Worm (Caenorhabditis elegans) whole organism, L2 larva: Measurements from ENCODE around the gene uig-1.
A peak's percentile ranks its signal among the peaks of the same experiment; 100 is the strongest.

Experiments
- C34F6.9 ChIP-seq: fragments of 150-350 bp; optimal IDR thresholded peaks from 2 replicates; lab custom pipeline; 2014; ENCODE audit warnings: missing biosample characterization, missing genetic modification characterization
- F13H6.1 ChIP-seq: sonication (generic microtip); optimal IDR thresholded peaks from 2 replicates; lab custom pipeline; 2016; ENCODE audit warnings: missing genetic modification characterization, missing compliant biosample characterization
- R02D3.7 ChIP-seq: fragments of 150-350 bp; optimal IDR thresholded peaks from 2 replicates; lab custom pipeline; 2014; ENCODE audit warnings: missing biosample characterization, missing genetic modification characterization
- Y55F3AM.14 ChIP-seq: fragments of 200-800 bp; sonication (Bioruptor generic); optimal IDR thresholded peaks from 2 replicates; lab custom pipeline; 2018; ENCODE audit warnings: mild to moderate bottlenecking, missing genetic modification characterization, missing compliant biosample characterization
- alr-1 ChIP-seq: fragments of 150-350 bp; optimal IDR thresholded peaks from 2 replicates; lab custom pipeline; 2014; ENCODE audit warnings: missing biosample characterization, missing genetic modification characterization
- ama-1 ChIP-seq: fragments of 150-350 bp; optimal IDR thresholded peaks from 2 replicates; lab custom pipeline; 2018; ENCODE audit warnings: inconsistent platforms
- blmp-1 ChIP-seq: sonication (generic microtip); optimal IDR thresholded peaks from 2 replicates; lab custom pipeline; 2017; ENCODE audit warnings: missing genetic modification characterization, mild to moderate bottlenecking, missing compliant biosample characterization, antibody characterized with exemption, moderate library complexity; ENCODE audit not compliant: insufficient read depth
- ceh-16 ChIP-seq: fragments of 150-350 bp; optimal IDR thresholded peaks from 2 replicates; lab custom pipeline; 2014; ENCODE audit warnings: missing biosample characterization, missing genetic modification characterization
- crh-2 ChIP-seq: sonication (generic microtip); optimal IDR thresholded peaks from 2 replicates; lab custom pipeline; 2017; ENCODE audit warnings: missing biosample characterization, missing genetic modification characterization
- dmd-4 ChIP-seq: sonication (generic microtip); optimal IDR thresholded peaks from 2 replicates; lab custom pipeline; 2017; ENCODE audit warnings: missing biosample characterization, missing genetic modification characterization
- egl-27 ChIP-seq: sonication (generic microtip); optimal IDR thresholded peaks from 3 replicates; lab custom pipeline; 2017; ENCODE audit warnings: missing biosample characterization, missing genetic modification reagents, missing genetic modification characterization
- elt-1 ChIP-seq: fragments of 150-350 bp; optimal IDR thresholded peaks from 2 replicates; lab custom pipeline; 2014; ENCODE audit warnings: missing biosample characterization, missing genetic modification characterization
- elt-3 ChIP-seq: sonication (generic microtip); optimal IDR thresholded peaks from 2 replicates; lab custom pipeline; 2017; ENCODE audit warnings: missing biosample characterization, missing genetic modification characterization
- fos-1 ChIP-seq: fragments of 150-350 bp; optimal IDR thresholded peaks from 2 replicates; lab custom pipeline; 2014; ENCODE audit warnings: missing biosample characterization, missing genetic modification characterization
- gmeb-1 ChIP-seq: fragments of 150-350 bp; optimal IDR thresholded peaks from 2 replicates; lab custom pipeline; 2014; ENCODE audit warnings: missing biosample characterization, missing genetic modification characterization
- lin-13 ChIP-seq: fragments of 150-350 bp; optimal IDR thresholded peaks from 2 replicates; lab custom pipeline; 2014; ENCODE audit warnings: missing biosample characterization, missing genetic modification reagents, missing genetic modification characterization
- lin-39 ChIP-seq: fragments of 150-350 bp; optimal IDR thresholded peaks from 2 replicates; lab custom pipeline; 2014; ENCODE audit warnings: missing biosample characterization, missing genetic modification reagents, missing genetic modification characterization
- lsy-2 ChIP-seq, 2 experiments: fragments of 150-350 bp in 1 of 2; sonication (generic microtip) in 1 of 2; optimal IDR thresholded peaks; 2 replicates each; lab custom pipeline; 2014 to 2017; ENCODE audit warnings: missing biosample characterization in 2 of 2, missing genetic modification characterization in 2 of 2
- mab-5 ChIP-seq: fragments of 150-350 bp; optimal IDR thresholded peaks from 2 replicates; lab custom pipeline; 2014; ENCODE audit warnings: missing biosample characterization, missing genetic modification characterization
- mbf-1 ChIP-seq: sonication (generic microtip); optimal IDR thresholded peaks from 2 replicates; lab custom pipeline; 2017; ENCODE audit warnings: missing biosample characterization, missing genetic modification characterization
- mdl-1 ChIP-seq, 2 experiments: fragments of 150-350 bp in 1 of 2; sonication (generic microtip) in 1 of 2; optimal IDR thresholded peaks; 2 replicates each; lab custom pipeline; 2017; ENCODE audit warnings: missing biosample characterization in 2 of 2, missing genetic modification characterization in 2 of 2
- nhr-10 ChIP-seq: sonication (generic microtip); optimal IDR thresholded peaks from 2 replicates; lab custom pipeline; 2017; ENCODE audit warnings: missing biosample characterization, missing genetic modification characterization
- nhr-11 ChIP-seq: fragments of 150-350 bp; optimal IDR thresholded peaks from 2 replicates; lab custom pipeline; 2014; ENCODE audit warnings: missing biosample characterization, missing genetic modification characterization
- nhr-129 ChIP-seq: fragments of 150-350 bp; optimal IDR thresholded peaks from 2 replicates; lab custom pipeline; 2014; ENCODE audit warnings: missing biosample characterization, missing genetic modification characterization
- nhr-21 ChIP-seq: fragments of 150-350 bp; optimal IDR thresholded peaks from 2 replicates; lab custom pipeline; 2014; ENCODE audit warnings: missing biosample characterization, missing genetic modification characterization
- nhr-23 ChIP-seq: fragments of 150-350 bp; optimal IDR thresholded peaks from 2 replicates; lab custom pipeline; 2014; ENCODE audit warnings: missing biosample characterization, missing genetic modification reagents, missing genetic modification characterization
- nhr-25 ChIP-seq: fragments of 150-350 bp; sonication (generic microtip); optimal IDR thresholded peaks from 3 replicates; lab custom pipeline; 2014; ENCODE audit warnings: missing biosample characterization, missing genetic modification characterization
- nhr-6 ChIP-seq: fragments of 150-350 bp; optimal IDR thresholded peaks from 2 replicates; lab custom pipeline; 2014; ENCODE audit warnings: missing biosample characterization, missing genetic modification characterization
- nhr-77 ChIP-seq: fragments of 150-350 bp; optimal IDR thresholded peaks from 2 replicates; lab custom pipeline; 2014; ENCODE audit warnings: missing biosample characterization, missing genetic modification characterization
- sem-4 ChIP-seq: fragments of 150-350 bp; optimal IDR thresholded peaks from 2 replicates; lab custom pipeline; 2014; ENCODE audit warnings: missing biosample characterization, missing genetic modification reagents, missing genetic modification characterization
- skn-1 ChIP-seq: sonication (generic microtip); optimal IDR thresholded peaks from 2 replicates; lab custom pipeline; 2017; ENCODE audit warnings: missing biosample characterization, missing genetic modification characterization
- sma-3 ChIP-seq: sonication (generic microtip); optimal IDR thresholded peaks from 2 replicates; lab custom pipeline; 2016; ENCODE audit warnings: missing genetic modification reagents, missing genetic modification characterization, missing compliant biosample characterization
- sma-9 ChIP-seq, 2 experiments: fragments of 150-350 bp in 1 of 2; sonication (generic microtip) in 1 of 2; optimal IDR thresholded peaks; 2 replicates each; lab custom pipeline; 2014 to 2016; ENCODE audit warnings: missing genetic modification characterization in 2 of 2, mild to moderate bottlenecking in 1 of 2, missing biosample characterization in 1 of 2, missing compliant biosample characterization in 1 of 2, missing genetic modification reagents in 1 of 2, moderate library complexity in 1 of 2
- snpc-4 ChIP-seq: fragments of 150-350 bp; optimal IDR thresholded peaks from 2 replicates; lab custom pipeline; 2014; ENCODE audit warnings: missing biosample characterization, missing genetic modification characterization
- unc-39 ChIP-seq: fragments of 150-350 bp; optimal IDR thresholded peaks from 2 replicates; lab custom pipeline; 2014; ENCODE audit warnings: missing biosample characterization, missing genetic modification characterization
- unc-55 ChIP-seq: fragments of 150-350 bp; sonication (generic microtip); optimal IDR thresholded peaks from 3 replicates; lab custom pipeline; 2014; ENCODE audit warnings: missing biosample characterization, missing genetic modification reagents, missing genetic modification characterization
- zag-1 ChIP-seq: fragments of 150-350 bp; optimal IDR thresholded peaks from 2 replicates; lab custom pipeline; 2014; ENCODE audit warnings: missing biosample characterization, missing genetic modification characterization
- ztf-1 ChIP-seq: fragments of 200-800 bp; sonication (Bioruptor generic); conservative IDR thresholded peaks from 2 replicates; pipeline ENCODE4 v1.3.6; 2022; ENCODE audit warnings: missing genetic modification characterization, missing compliant biosample characterization
- ztf-11 ChIP-seq: sonication (generic microtip); optimal IDR thresholded peaks from 2 replicates; lab custom pipeline; 2017; ENCODE audit warnings: missing biosample characterization, missing genetic modification characterization
- ztf-4 ChIP-seq: fragments of 150-350 bp; optimal IDR thresholded peaks from 2 replicates; lab custom pipeline; 2014; ENCODE audit warnings: missing biosample characterization, missing genetic modification characterization

The uig-1 gene

ce11 chrV:13259527-13259926 is 36.3 kb downstream of the uig-1 start:
- TF ChIP-seq sem-4 (tag; lab: Kevin White, UChicago) = peak; percentile 34
- TF ChIP-seq nhr-129 (tag; lab: Kevin White, UChicago) = peak; percentile 9
- TF ChIP-seq gmeb-1 = no peak
- TF ChIP-seq blmp-1 (tag; lab: Kevin White, UChicago) = no peak
- TF ChIP-seq crh-2 = no peak
- no peak for TF ChIP-seq ztf-1 (GFP tag; lab: Robert Waterston, UW)
- TF ChIP-seq elt-1 (tag; lab: Kevin White, UChicago) = no peak
- TF ChIP-seq alr-1 (tag; lab: Kevin White, UChicago) = no peak
- peak; percentile 80 for TF ChIP-seq nhr-25 (tag; lab: Kevin White, UChicago)
- no peak for TF ChIP-seq F13H6.1 (tag; lab: Kevin White, UChicago)
- TF ChIP-seq fos-1 = no peak
- TF ChIP-seq unc-55 = peak; percentile 49
- TF ChIP-seq nhr-10 (tag; lab: Kevin White, UChicago) = no peak
- TF ChIP-seq nhr-77 = no peak
- no peak for TF ChIP-seq mab-5 (tag; lab: Kevin White, UChicago)
- TF ChIP-seq lin-13 (GFP tag; lab: Kevin White, UChicago) = no peak
- TF ChIP-seq ztf-4 (tag; lab: Kevin White, UChicago) = no peak
- TF ChIP-seq elt-3 (tag; lab: Kevin White, UChicago) = no peak
- no peak for TF ChIP-seq C34F6.9
- TF ChIP-seq lin-39 (tag; lab: Kevin White, UChicago) = no peak
- no peak for TF ChIP-seq mdl-1 (tag; optimal IDR thresholded peaks at IDR 0.05; lab: Kevin White, UChicago)
- no peak for TF ChIP-seq Y55F3AM.14 (GFP tag; lab: Kevin White, UChicago)
- TF ChIP-seq mbf-1 (tag; lab: Kevin White, UChicago) = no peak
- no peak for TF ChIP-seq R02D3.7 (tag; lab: Kevin White, UChicago)
- no peak for TF ChIP-seq nhr-23 (tag; lab: Kevin White, UChicago)
- TF ChIP-seq zag-1 (tag; lab: Kevin White, UChicago) = no peak
- TF ChIP-seq ceh-16 (tag; lab: Kevin White, UChicago) = no peak
- TF ChIP-seq snpc-4 = no peak
- TF ChIP-seq sma-9 (GFP tag; optimal IDR thresholded peaks at IDR 0.05; lab: Kevin White, UChicago) = peak; percentile 71
- TF ChIP-seq sma-9 (tag; optimal IDR thresholded peaks at IDR 0.05; lab: Kevin White, UChicago) = no peak
- TF ChIP-seq dmd-4 (tag; lab: Kevin White, UChicago) = no peak
- peak in 1 of 2 experiments; percentile 18 for TF ChIP-seq lsy-2 (tag; optimal IDR thresholded peaks at IDR 0.05; lab: Kevin White, UChicago)
- TF ChIP-seq nhr-6 = no peak
- TF ChIP-seq egl-27 (tag; lab: Kevin White, UChicago) = peak; percentile 2
- no peak for TF ChIP-seq nhr-21 (tag; lab: Kevin White, UChicago)
- TF ChIP-seq ama-1 = no peak
- no peak for TF ChIP-seq sma-3
- TF ChIP-seq, all 48 proteins: peak for 7

ce11 chrV:13258909-13259361 is 36.8 kb downstream of the uig-1 start, which contains the start of gene C34D1.4:
Gene C34D1.4, minus strand, starts transcription at chrV:13259311.
- TF ChIP-seq blmp-1 (tag; lab: Kevin White, UChicago) (peak; percentile 69), nhr-25 (tag; lab: Kevin White, UChicago) (peak; percentile 23), Y55F3AM.14 (GFP tag; lab: Kevin White, UChicago) (no peak)

DNA sequence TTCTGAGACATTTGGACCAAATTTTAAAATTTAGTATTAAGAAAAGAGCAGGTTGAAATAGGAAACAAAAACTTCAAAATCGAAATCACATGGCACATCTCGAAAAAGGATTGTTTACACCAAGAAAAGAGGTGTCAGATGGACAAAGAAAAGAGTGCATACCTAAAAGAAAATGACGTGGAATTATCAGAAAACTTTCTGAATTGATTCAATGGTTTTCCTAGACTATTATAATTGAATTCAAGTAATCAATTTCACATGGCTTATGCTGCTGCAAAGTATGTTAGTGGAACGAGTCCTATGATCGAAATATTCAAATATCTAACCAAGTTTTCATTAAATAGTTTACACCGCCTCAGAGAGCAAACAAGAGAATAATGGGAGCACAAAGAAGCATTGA is 42.9 kb downstream of the uig-1 start:
- TF ChIP-seq Y55F3AM.14 (GFP tag; lab: Kevin White, UChicago) (no peak), nhr-11 (tag; lab: Kevin White, UChicago) (no peak), ztf-11 (tag; lab: Kevin White, UChicago) (no peak), nhr-77 (no peak), skn-1 (tag; lab: Kevin White, UChicago) (no peak), zag-1 (tag; lab: Kevin White, UChicago) (no peak), ztf-1 (GFP tag; lab: Robert Waterston, UW) (no peak), elt-1 (tag; lab: Kevin White, UChicago) (no peak), mbf-1 (tag; lab: Kevin White, UChicago) (no peak), sem-4 (tag; lab: Kevin White, UChicago) (no peak), mab-5 (tag; lab: Kevin White, UChicago) (no peak), lsy-2 (tag; optimal IDR thresholded peaks at IDR 0.05; lab: Kevin White, UChicago) (peak in 1 of 2 experiments; percentile 40), C34F6.9 (peak; percentile 33), unc-39 (tag; lab: Kevin White, UChicago) (no peak)
